Worm (Caenorhabditis elegans) whole organism, L1 larva: ENCODE results near the gene R09H3.2.
A peak's percentile ranks its signal among the peaks of the same experiment; 100 is the strongest.

ENCODE experiments used
- C16A3.4 ChIP-seq: fragments of 150-350 bp; optimal IDR thresholded peaks from 2 replicates; lab custom pipeline; 2014; ENCODE audit warnings: missing biosample characterization, missing genetic modification characterization
- C34B4.2 ChIP-seq: sonication (generic microtip); optimal IDR thresholded peaks from 2 replicates; lab custom pipeline; 2017; ENCODE audit warnings: mild to moderate bottlenecking, missing genetic modification characterization, missing compliant biosample characterization
- F16B12.6 ChIP-seq: fragments of 150-350 bp; optimal IDR thresholded peaks from 2 replicates; lab custom pipeline; 2014; ENCODE audit warnings: missing biosample characterization, missing genetic modification characterization
- Y116A8C.19 ChIP-seq: sonication (generic microtip); optimal IDR thresholded peaks from 2 replicates; lab custom pipeline; 2016; ENCODE audit warnings: missing compliant biosample characterization, missing genetic modification characterization, borderline replicate concordance
- aha-1 ChIP-seq: fragments of 150-350 bp; optimal IDR thresholded peaks from 2 replicates; lab custom pipeline; 2014; ENCODE audit warnings: missing biosample characterization, missing genetic modification characterization
- blmp-1 ChIP-seq: fragments of 150-350 bp; optimal IDR thresholded peaks from 2 replicates; lab custom pipeline; 2014; ENCODE audit warnings: missing biosample characterization, missing genetic modification characterization
- ceh-63 ChIP-seq: fragments of 200-800 bp; sonication (Bioruptor generic); optimal IDR thresholded peaks from 2 replicates; lab custom pipeline; 2018; ENCODE audit warnings: mild to moderate bottlenecking, missing genetic modification characterization, missing compliant biosample characterization
- ceh-8 ChIP-seq: fragments of 200-800 bp; sonication (Bioruptor generic); optimal IDR thresholded peaks from 2 replicates; lab custom pipeline; 2018; ENCODE audit warnings: mild to moderate bottlenecking, missing genetic modification characterization, moderate library complexity, missing compliant biosample characterization
- ceh-82 ChIP-seq, 3 experiments: fragments of 150-350 bp in 1 of 3; sonication (generic microtip) in 2 of 3; optimal IDR thresholded peaks; 2 replicates each; lab custom pipeline; 2014 to 2017; ENCODE audit warnings: missing biosample characterization in 3 of 3, missing genetic modification characterization in 3 of 3
- dsc-1 ChIP-seq: sonication (generic microtip); optimal IDR thresholded peaks from 2 replicates; lab custom pipeline; 2016; ENCODE audit warnings: mild to moderate bottlenecking, missing genetic modification characterization, missing compliant biosample characterization
- efl-1 ChIP-seq, 4 experiments: fragments of 150-350 bp; optimal IDR thresholded peaks in 3 of 4; peaks in 1 of 4; 1 replicate in 1 of 4; 2 replicates in 3 of 4; lab custom pipeline; 2014; ENCODE audit warnings: missing biosample characterization in 2 of 4, missing genetic modification characterization in 2 of 4, missing genetic modification reagents in 2 of 4
- efl-3 ChIP-seq: fragments of 200-800 bp; sonication (Bioruptor generic); optimal IDR thresholded peaks from 2 replicates; lab custom pipeline; 2018; ENCODE audit warnings: mild to moderate bottlenecking, missing genetic modification characterization, missing compliant biosample characterization
- egl-27 ChIP-seq, 2 experiments: fragments of 150-350 bp in 1 of 2; sonication (generic microtip); optimal IDR thresholded peaks; 3 replicates each; lab custom pipeline; 2017 to 2018; ENCODE audit warnings: missing biosample characterization in 2 of 2, missing genetic modification characterization in 2 of 2, missing genetic modification reagents in 2 of 2
- elt-2 ChIP-seq: sonication (generic microtip); optimal IDR thresholded peaks from 2 replicates; lab custom pipeline; 2016; ENCODE audit warnings: missing genetic modification characterization, mild to moderate bottlenecking, inconsistent platforms, missing compliant biosample characterization, missing genetic modification reagents
- elt-3 ChIP-seq, 6 experiments: fragments of 150-350 bp in 1 of 6; sonication (generic microtip); optimal IDR thresholded peaks; 2 replicates each; lab custom pipeline; 2017 to 2018; ENCODE audit warnings: missing biosample characterization in 6 of 6, missing genetic modification characterization in 6 of 6, inconsistent platforms in 1 of 6
- fkh-4 ChIP-seq: sonication (generic microtip); optimal IDR thresholded peaks from 2 replicates; lab custom pipeline; 2016; ENCODE audit warnings: missing compliant biosample characterization, missing genetic modification characterization, borderline replicate concordance
- fos-1 ChIP-seq: fragments of 150-350 bp; optimal IDR thresholded peaks from 2 replicates; lab custom pipeline; 2014; ENCODE audit warnings: missing biosample characterization, missing genetic modification characterization
- grh-1 ChIP-seq: fragments of 200-800 bp; sonication (Bioruptor generic); IDR thresholded peaks from 2 replicates; pipeline ENCODE4 v1.3.6; 2022; ENCODE audit warnings: missing genetic modification reagents, missing genetic modification characterization, missing compliant biosample characterization
- hlh-17 ChIP-seq: fragments of 200-800 bp; sonication (Bioruptor generic); optimal IDR thresholded peaks from 2 replicates; lab custom pipeline; 2018; ENCODE audit warnings: missing genetic modification characterization, mild to moderate bottlenecking, missing compliant biosample characterization, moderate library complexity, borderline replicate concordance
- isw-1 ChIP-seq: fragments of 200-800 bp; sonication (Bioruptor generic); IDR thresholded peaks from 2 replicates; pipeline ENCODE4 v1.3.6; 2022; ENCODE audit warnings: missing genetic modification characterization, missing compliant biosample characterization
- jun-1 ChIP-seq: fragments of 150-350 bp; optimal IDR thresholded peaks from 2 replicates; lab custom pipeline; 2014; ENCODE audit warnings: missing biosample characterization, missing genetic modification reagents, missing genetic modification characterization
- mab-9 ChIP-seq: fragments of 200-800 bp; sonication (Bioruptor generic); IDR thresholded peaks from 2 replicates; pipeline ENCODE4 v1.3.6; 2022; ENCODE audit warnings: missing genetic modification reagents, missing genetic modification characterization, missing compliant biosample characterization
- mef-2 ChIP-seq: fragments of 150-350 bp; optimal IDR thresholded peaks from 2 replicates; lab custom pipeline; 2014; ENCODE audit warnings: missing biosample characterization, missing genetic modification characterization
- mep-1 ChIP-seq: fragments of 150-350 bp; optimal IDR thresholded peaks from 2 replicates; lab custom pipeline; 2014; ENCODE audit warnings: missing biosample characterization, missing genetic modification characterization
- nhr-20 ChIP-seq: sonication (generic microtip); optimal IDR thresholded peaks from 2 replicates; lab custom pipeline; 2016; ENCODE audit warnings: mild to moderate bottlenecking, missing genetic modification characterization, missing compliant biosample characterization
- nhr-76 ChIP-seq: sonication (generic microtip); optimal IDR thresholded peaks from 2 replicates; lab custom pipeline; 2017; ENCODE audit warnings: missing biosample characterization, missing genetic modification characterization
- nhr-77 ChIP-seq: fragments of 150-350 bp; optimal IDR thresholded peaks from 2 replicates; lab custom pipeline; 2014; ENCODE audit warnings: missing biosample characterization, missing genetic modification characterization
- nhr-85 ChIP-seq: sonication (generic microtip); peaks from one replicate; lab custom pipeline; 2016; ENCODE audit warnings: missing genetic modification characterization, inconsistent platforms, missing compliant biosample characterization
- pax-3 ChIP-seq: fragments of 200-800 bp; sonication (Bioruptor generic); optimal IDR thresholded peaks from 2 replicates; lab custom pipeline; 2018; ENCODE audit warnings: mild to moderate bottlenecking, missing genetic modification characterization, moderate library complexity, missing compliant biosample characterization
- snu-23 ChIP-seq: sonication (generic microtip); optimal IDR thresholded peaks from 2 replicates; lab custom pipeline; 2016; ENCODE audit warnings: missing genetic modification characterization, missing compliant biosample characterization
- sptf-1 ChIP-seq: fragments of 150-350 bp; optimal IDR thresholded peaks from 2 replicates; lab custom pipeline; 2014; ENCODE audit warnings: missing biosample characterization, missing genetic modification characterization
- sup-37 ChIP-seq: fragments of 200-800 bp; sonication (Bioruptor generic); optimal IDR thresholded peaks from 2 replicates; lab custom pipeline; 2018; ENCODE audit warnings: mild to moderate bottlenecking, missing genetic modification characterization, missing compliant biosample characterization
- unc-130 ChIP-seq: fragments of 150-350 bp; optimal IDR thresholded peaks from 2 replicates; lab custom pipeline; 2017; ENCODE audit warnings: missing biosample characterization, missing genetic modification characterization, inconsistent platforms
- unc-62 ChIP-seq: fragments of 150-350 bp; optimal IDR thresholded peaks from 2 replicates; lab custom pipeline; 2014; ENCODE audit warnings: missing biosample characterization, missing genetic modification reagents, missing genetic modification characterization
- unc-86 ChIP-seq: sonication (generic microtip); optimal IDR thresholded peaks from 2 replicates; lab custom pipeline; 2016; ENCODE audit warnings: missing genetic modification characterization, missing compliant biosample characterization
- unc-98 ChIP-seq: fragments of 200-800 bp; sonication (Bioruptor generic); IDR thresholded peaks from 2 replicates; pipeline ENCODE4 v1.3.6; 2022; ENCODE audit warnings: missing genetic modification characterization, missing compliant biosample characterization
- vab-15 ChIP-seq: sonication (generic microtip); optimal IDR thresholded peaks from 2 replicates; lab custom pipeline; 2017; ENCODE audit warnings: missing genotype, mild to moderate bottlenecking, missing genetic modification characterization, missing compliant biosample characterization
- xbp-1 ChIP-seq: sonication (generic microtip); optimal IDR thresholded peaks from 2 replicates; lab custom pipeline; 2016; ENCODE audit warnings: missing genetic modification characterization, missing compliant biosample characterization
- zag-1 ChIP-seq: fragments of 150-350 bp; optimal IDR thresholded peaks from 2 replicates; lab custom pipeline; 2014; ENCODE audit warnings: missing biosample characterization, missing genetic modification characterization
- zip-4 ChIP-seq: fragments of 200-800 bp; sonication (Bioruptor generic); optimal IDR thresholded peaks from 2 replicates; lab custom pipeline; 2018; ENCODE audit warnings: mild to moderate bottlenecking, missing genetic modification characterization, moderate library complexity, missing compliant biosample characterization
- ztf-4 ChIP-seq: fragments of 150-350 bp; optimal IDR thresholded peaks from 2 replicates; lab custom pipeline; 2014; ENCODE audit warnings: missing biosample characterization, missing genetic modification characterization

R09H3.2 gene

ce11 chrX:1643442-1644096 is 21.3 kb downstream of the R09H3.2 start:
- no peak for TF ChIP-seq isw-1 (GFP tag; lab: Robert Waterston, UW)

ce11 chrX:1630881-1631516 is 33.8 kb downstream of the R09H3.2 start, which contains the start of gene ZK380.2:
Gene ZK380.2, plus strand, starts transcription at chrX:1631466.
- TF ChIP-seq nhr-85 (tag; lab: Kevin White, UChicago), result no peak
- no peak for TF ChIP-seq mep-1
- no peak for TF ChIP-seq pax-3 (tag; lab: Kevin White, UChicago)
- TF ChIP-seq nhr-20 (tag; lab: Kevin White, UChicago), result no peak
- no peak for TF ChIP-seq ztf-4 (tag; lab: Kevin White, UChicago)
- no peak for TF ChIP-seq F16B12.6 (tag; lab: Kevin White, UChicago)
- TF ChIP-seq unc-86 (tag; lab: Kevin White, UChicago), result no peak
- no peak for TF ChIP-seq efl-1 (optimal IDR thresholded peaks at IDR 0.05; lab: Kevin White, UChicago)
- no peak for TF ChIP-seq efl-1 (GFP tag; optimal IDR thresholded peaks at IDR 0.05 in 1 of 2; lab: Kevin White, UChicago)
- TF ChIP-seq nhr-77 (tag; lab: Kevin White, UChicago), result no peak
- no peak for TF ChIP-seq zip-4 (GFP tag; lab: Kevin White, UChicago)
- TF ChIP-seq aha-1 (tag; lab: Kevin White, UChicago), result no peak
- no peak for TF ChIP-seq efl-3 (GFP tag; lab: Kevin White, UChicago)
- no peak for TF ChIP-seq fos-1 (tag; lab: Kevin White, UChicago)
- no peak for TF ChIP-seq xbp-1
- TF ChIP-seq elt-3 (tag; optimal IDR thresholded peaks at IDR 0.05; lab: Kevin White, UChicago), result no peak
- TF ChIP-seq, all 84 proteins: peak for 0

- TF ChIP-seq mef-2 (no peak), nhr-77 (tag; lab: Kevin White, UChicago) (no peak)
Measured at ce11 chrX:1629746-1630145, 35.1 kb downstream of the R09H3.2 start.

ce11 chrX:1627837-1628236 is 37.0 kb downstream of the R09H3.2 start, which contains the start of gene fbxb-58:
Gene fbxb-58, plus strand, starts transcription at chrX:1628137.
- TF ChIP-seq zip-4 (GFP tag; lab: Kevin White, UChicago) (no peak), grh-1 (GFP tag; lab: Robert Waterston, UW) (no peak), dsc-1 (tag; lab: Kevin White, UChicago) (no peak), Y116A8C.19 (tag; lab: Kevin White, UChicago) (no peak), snu-23 (GFP tag; lab: Kevin White, UChicago) (no peak), jun-1 (tag; lab: Kevin White, UChicago) (no peak), zag-1 (tag; lab: Kevin White, UChicago) (no peak)

DNA sequence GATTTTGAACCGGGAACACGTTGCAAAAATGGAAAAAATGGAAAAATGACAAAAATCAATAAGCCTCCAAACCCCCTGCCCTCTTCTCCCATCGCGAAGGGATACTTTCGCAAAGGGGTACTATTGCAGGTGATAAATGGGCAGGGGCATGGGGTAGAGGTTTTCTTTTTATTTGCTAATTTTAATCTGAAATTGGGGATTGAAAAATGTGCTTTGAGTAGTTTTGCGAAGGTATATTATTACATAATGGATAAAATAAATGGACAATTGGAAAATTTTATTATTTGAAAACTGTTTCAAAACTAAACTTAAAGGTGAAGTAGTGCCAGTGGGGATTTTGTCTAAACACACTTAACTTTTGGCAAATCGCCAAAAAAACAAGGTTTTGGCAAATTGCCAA is 37.8 kb downstream of the R09H3.2 start:
- TF ChIP-seq fkh-4 (peak; percentile 68), egl-27 (tag; optimal IDR thresholded peaks at IDR 0.05; lab: Kevin White, UChicago) (peak; percentile 67 to 77), vab-15 (tag; lab: Kevin White, UChicago) (peak; percentile 70), efl-3 (GFP tag; lab: Kevin White, UChicago) (peak; percentile 57), blmp-1 (peak; percentile 43), xbp-1 (peak; percentile 89), unc-98 (GFP tag; lab: Robert Waterston, UW) (peak; percentile 87), sptf-1 (tag; lab: Kevin White, UChicago) (no peak), elt-2 (tag; lab: Kevin White, UChicago) (peak; percentile 82), hlh-17 (GFP tag; lab: Kevin White, UChicago) (no peak), aha-1 (tag; lab: Kevin White, UChicago) (peak; percentile 58), ceh-82 (tag; optimal IDR thresholded peaks at IDR 0.05; lab: Kevin White, UChicago) (peak; percentile 98 to 99 (median 99)), unc-130 (peak; percentile 73), unc-62 (GFP tag; lab: Kevin White, UChicago) (no peak), grh-1 (GFP tag; lab: Robert Waterston, UW) (peak; percentile 88), ceh-8 (peak; percentile 96), sup-37 (GFP tag; lab: Kevin White, UChicago) (peak; percentile 68), C34B4.2 (tag; lab: Kevin White, UChicago) (no peak), mab-9 (GFP tag; lab: Robert Waterston, UW) (peak; percentile 94), unc-86 (tag; lab: Kevin White, UChicago) (peak; percentile 87), isw-1 (GFP tag; lab: Robert Waterston, UW) (peak; percentile 76), ceh-63 (peak; percentile 73), C16A3.4 (tag; lab: Kevin White, UChicago) (peak; percentile 98), nhr-76 (tag; lab: Kevin White, UChicago) (peak; percentile 89)
